Worm (Caenorhabditis elegans): Measurements from ENCODE around the gene cest-16.

cest-16 gene

DNA sequence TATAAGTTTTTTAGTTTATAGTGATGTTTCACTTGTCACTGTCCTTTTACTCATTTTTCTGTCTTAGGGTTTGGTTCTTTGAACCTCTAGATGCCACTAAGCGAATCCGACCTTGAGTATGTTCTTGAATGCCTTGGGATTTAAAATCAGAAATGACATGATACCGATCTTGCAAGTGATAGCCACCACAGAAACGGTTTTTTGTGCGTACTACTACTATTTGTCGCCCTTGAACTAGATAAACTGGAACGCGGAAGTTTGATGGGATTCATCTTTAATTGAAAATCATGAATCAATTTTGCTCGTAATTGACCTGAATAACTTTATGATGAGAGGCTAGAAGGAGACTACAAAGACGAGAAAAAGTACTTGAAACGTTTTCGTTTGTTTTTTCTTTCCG is 19.1 kb downstream of the cest-16 start:
- TF ChIP-seq nhr-25 (tag; optimal IDR thresholded peaks at IDR 0.05; ENCODE audit: borderline replicate concordance, insufficient read depth) (peak; percentile 58), nhr-42 (GFP tag; IDR thresholded peaks at IDR 0.05) (no peak), mdt-29 (GFP tag; IDR thresholded peaks at IDR 0.05) (no peak), zip-2 (tag; optimal IDR thresholded peaks at IDR 0.05) (no peak), ztf-11 (tag; optimal IDR thresholded peaks at IDR 0.05) (no peak), ctbp-1 (GFP tag; IDR thresholded peaks at IDR 0.05) (no peak), pqm-1 (tag; optimal IDR thresholded peaks at IDR 0.05) (no peak), hlh-30 (tag; optimal IDR thresholded peaks at IDR 0.05; ENCODE audit: insufficient read depth) (peak; percentile 4), mdl-1 (tag; optimal IDR thresholded peaks at IDR 0.05) (peak in 1 of 2 experiments; percentile 35), nhr-28 (tag; optimal IDR thresholded peaks at IDR 0.05) (peak; percentile 75)

DNA sequence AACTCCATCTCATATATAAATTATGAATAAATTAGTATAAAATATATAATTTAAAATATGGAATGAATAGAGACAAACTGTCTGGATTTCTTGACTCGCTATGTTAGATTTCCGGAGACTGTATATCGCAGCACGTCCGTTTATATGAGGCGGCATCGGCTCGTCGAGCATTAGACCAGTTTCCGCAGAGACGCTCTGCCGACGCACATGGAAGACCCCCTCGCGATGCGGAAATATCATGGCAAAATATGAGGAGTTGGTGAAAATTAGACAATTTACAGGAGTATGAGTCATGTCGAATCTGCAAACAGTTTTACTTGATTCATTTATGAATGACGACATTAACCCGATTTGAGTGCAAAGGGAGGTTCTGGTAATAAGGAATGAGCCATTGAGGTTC is 19.8 kb downstream of the cest-16 start, which contains the start of gene chtb-3:
chtb-3 (minus strand) TSS at position 101 of the 400 bp plus-strand sequence.
- TF ChIP-seq set-16 (GFP tag; IDR thresholded peaks at IDR 0.05) (no peak), nhr-237 (tag; optimal IDR thresholded peaks at IDR 0.05) (no peak), daf-16 (GFP tag; optimal IDR thresholded peaks at IDR 0.05) (no peak), daf-16 (tag; optimal IDR thresholded peaks at IDR 0.05) (no peak), ceh-28 (tag; optimal IDR thresholded peaks at IDR 0.05) (no peak), nhr-10 (tag; optimal IDR thresholded peaks at IDR 0.05) (no peak), ceh-32 (tag; optimal IDR thresholded peaks at IDR 0.05; ENCODE audit: poor library complexity) (no peak), ztf-11 (tag; optimal IDR thresholded peaks at IDR 0.05) (no peak), lim-7 (GFP tag; IDR thresholded peaks at IDR 0.05) (no peak), zfp-2 (tag; optimal IDR thresholded peaks at IDR 0.05) (no peak), Y105C5A.15 (GFP tag; IDR thresholded peaks at IDR 0.05) (no peak)

DNA sequence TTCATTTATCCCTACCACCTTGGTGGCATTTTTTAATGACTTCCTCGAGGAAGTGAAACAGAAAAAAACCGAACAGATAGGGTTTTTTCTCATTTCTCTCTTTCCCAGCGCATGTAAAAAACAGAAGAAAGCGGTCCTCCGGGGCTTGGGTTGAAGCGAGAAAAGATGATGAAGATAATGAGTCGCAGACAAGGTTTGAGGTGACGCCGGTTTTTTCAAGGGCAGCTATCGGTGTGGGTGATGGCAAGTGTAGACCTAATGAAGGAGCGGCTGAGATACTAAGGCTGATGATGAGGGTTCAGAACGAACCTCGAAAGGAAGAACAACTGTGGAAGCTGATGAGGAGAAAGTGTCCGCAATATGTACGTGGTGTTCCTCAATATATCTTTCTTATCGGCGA is 21.1 kb downstream of the cest-16 start:
- TF ChIP-seq lin-39 (tag; optimal IDR thresholded peaks at IDR 0.05) (no peak), mep-1 (tag; optimal IDR thresholded peaks at IDR 0.05) (no peak), D1046.2 (GFP tag; IDR thresholded peaks at IDR 0.05) (no peak), Y5F2A.4 (GFP tag; optimal IDR thresholded peaks at IDR 0.05) (no peak), rbr-2 (tag; optimal IDR thresholded peaks at IDR 0.05) (peak; percentile 2), fos-1 (tag; optimal IDR thresholded peaks at IDR 0.05) (no peak), ceh-20 (GFP tag; IDR thresholded peaks at IDR 0.05) (0 out of 2 replicates have a peak, but pooled peaks have one; percentile 16), nhr-237 (tag; optimal IDR thresholded peaks at IDR 0.05) (no peak), mdl-1 (tag; optimal IDR thresholded peaks at IDR 0.05) (peak in 1 of 2 experiments; percentile 45), attf-4 (tag; optimal IDR thresholded peaks at IDR 0.05) (no peak), lin-1 (GFP tag; IDR thresholded peaks at IDR 0.05) (no peak), jun-1 (tag; optimal IDR thresholded peaks at IDR 0.05) (no peak), nhr-102 (tag; optimal IDR thresholded peaks at IDR 0.05) (no peak), duxl-1 (tag; optimal IDR thresholded peaks at IDR 0.05; ENCODE audit: poor library complexity) (no peak), tag-97 (GFP tag; IDR thresholded peaks at IDR 0.05) (no peak), ztf-7 (tag; optimal IDR thresholded peaks at IDR 0.05) (no peak), unc-130 (GFP tag; optimal IDR thresholded peaks at IDR 0.05) (no peak), daf-12 (tag; optimal IDR thresholded peaks at IDR 0.05) (no peak), lin-29 (GFP tag; IDR thresholded peaks at IDR 0.05) (no peak), R02D3.7 (tag; optimal IDR thresholded peaks at IDR 0.05) (no peak), nhr-48 (tag; optimal IDR thresholded peaks at IDR 0.05) (peak; percentile 86), mxl-3 (GFP tag; optimal IDR thresholded peaks at IDR 0.05) (peak; percentile 46), ctbp-1 (GFP tag; IDR thresholded peaks at IDR 0.05) (no peak), daf-16 (GFP tag; optimal IDR thresholded peaks at IDR 0.05) (no peak), daf-16 (tag; optimal IDR thresholded peaks at IDR 0.05) (no peak), saeg-2 (GFP tag; IDR thresholded peaks at IDR 0.05) (no peak), F10B5.3 (tag; optimal IDR thresholded peaks at IDR 0.05) (no peak), ceh-28 (tag; optimal IDR thresholded peaks at IDR 0.05) (no peak), egl-43 (GFP tag; IDR thresholded peaks at IDR 0.05) (no peak), mdt-29 (GFP tag; IDR thresholded peaks at IDR 0.05) (no peak), nhr-42 (GFP tag; IDR thresholded peaks at IDR 0.05) (no peak), nhr-28 (tag; optimal IDR thresholded peaks at IDR 0.05) (peak; percentile 55), hlh-11 (tag; optimal IDR thresholded peaks at IDR 0.05) (peak; percentile 51), lin-13 (GFP tag; optimal IDR thresholded peaks at IDR 0.05) (no peak), mxl-2 (GFP tag; conservative IDR thresholded peaks at IDR 0.05) (no peak), hlh-30 (tag; optimal IDR thresholded peaks at IDR 0.05; ENCODE audit: insufficient read depth) (peak; percentile 42), spr-1 (tag; optimal IDR thresholded peaks at IDR 0.05) (peak; percentile 22), madf-5 (GFP tag; IDR thresholded peaks at IDR 0.05) (no peak)
